Worm (Caenorhabditis elegans) whole organism, midembryonic: Measurements from ENCODE around the gene C08E8.9.

Source experiments
- T22C8.4 ChIP-seq: fragments of 200-800 bp; sonication (Bioruptor generic); IDR thresholded peaks from 2 replicates; pipeline ENCODE4 v1.3.6; 2022; ENCODE audit warnings: missing genetic modification characterization, missing compliant biosample characterization
- cog-1 ChIP-seq: sonication (generic microtip); optimal IDR thresholded peaks from 2 replicates; lab custom pipeline; 2016; ENCODE audit warnings: missing genetic modification characterization, missing compliant biosample characterization
- flt-1 ChIP-seq: fragments of 200-800 bp; sonication (Bioruptor generic); IDR thresholded peaks from 2 replicates; pipeline ENCODE4 v1.3.6; 2022; ENCODE audit warnings: missing genetic modification characterization, missing compliant biosample characterization
- klf-2 ChIP-seq: fragments of 200-800 bp; sonication (Bioruptor generic); conservative IDR thresholded peaks from 2 replicates; pipeline ENCODE4 v1.3.6; 2022; ENCODE audit warnings: missing genetic modification reagents, missing genetic modification characterization, missing compliant biosample characterization
- med-1 ChIP-seq: sonication (generic microtip); optimal IDR thresholded peaks from 2 replicates; lab custom pipeline; 2017; ENCODE audit warnings: missing genetic modification characterization, mild to moderate bottlenecking, missing compliant biosample characterization, antibody characterized with exemption, missing genetic modification reagents; ENCODE audit not compliant: insufficient read depth
- ref-1 ChIP-seq: fragments of 200-800 bp; sonication (Bioruptor generic); conservative IDR thresholded peaks from 2 replicates; pipeline ENCODE4 v1.3.6; 2022; ENCODE audit warnings: missing genetic modification reagents, missing genetic modification characterization, missing compliant biosample characterization
- ztf-23 ChIP-seq: fragments of 200-800 bp; sonication (Bioruptor generic); IDR thresholded peaks from 2 replicates; pipeline ENCODE4 v1.3.6; 2022; ENCODE audit warnings: missing genetic modification reagents, missing genetic modification characterization, missing compliant biosample characterization

DNA sequence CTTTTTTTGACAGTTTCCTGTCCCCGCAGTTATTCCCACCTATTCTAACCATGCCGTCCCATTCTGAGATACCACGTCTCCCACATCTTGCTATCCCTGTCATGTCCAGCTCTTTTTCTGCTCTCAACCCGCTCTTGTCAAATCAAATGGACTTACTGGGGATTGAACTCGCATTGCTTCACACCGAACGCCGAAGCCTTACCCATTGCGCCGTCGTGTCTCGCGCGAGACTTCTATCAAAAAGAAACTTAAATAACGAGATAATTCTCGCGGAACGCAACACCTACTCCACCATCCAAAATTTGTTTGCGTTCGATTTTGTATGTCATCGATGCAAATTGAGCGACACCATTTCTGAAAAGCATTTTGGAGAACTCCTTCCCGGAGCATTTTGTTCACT is 20.5 kb upstream of the C08E8.9 start:
- TF ChIP-seq cog-1 (tag; lab: Kevin White, UChicago) = no peak
- TF ChIP-seq flt-1 (GFP tag; lab: Robert Waterston, UW) = no peak
- TF ChIP-seq klf-2 = no peak
- no peak for TF ChIP-seq T22C8.4 (GFP tag; lab: Robert Waterston, UW)
- TF ChIP-seq ztf-23 (GFP tag; lab: Robert Waterston, UW) = no peak
- no peak for TF ChIP-seq ref-1 (GFP tag; lab: Robert Waterston, UW)
- TF ChIP-seq med-1 = no peak
